Fruit fly (Drosophila melanogaster) whole organism, wandering third instar larva: ENCODE measurements around the gene CG8369.

Experiments used
- Abd-B ChIP-seq: fragments of >200 bp; optimal IDR thresholded peaks from 2 replicates; lab custom pipeline; 2017; ENCODE audit warnings: missing biosample characterization, missing genetic modification characterization
- CG32264 ChIP-seq: fragments of 200-800 bp; sonication (Bioruptor generic); optimal IDR thresholded peaks from 2 replicates; lab custom pipeline; 2016; ENCODE audit warnings: missing biosample characterization, missing genetic modification characterization
- CrebA ChIP-seq: fragments of 200-800 bp; sonication (Bioruptor generic); optimal IDR thresholded peaks from 2 replicates; lab custom pipeline; 2016; ENCODE audit warnings: missing biosample characterization, mild to moderate bottlenecking, missing genetic modification characterization, borderline replicate concordance
- Dfd ChIP-seq: fragments of >200 bp; optimal IDR thresholded peaks from 2 replicates; lab custom pipeline; 2017; ENCODE audit warnings: missing biosample characterization, missing genetic modification characterization
- GATAd ChIP-seq: sonication (Bioruptor generic); optimal IDR thresholded peaks from 2 replicates; lab custom pipeline; 2016; ENCODE audit warnings: missing biosample characterization, missing genetic modification characterization
- foxo ChIP-seq, 2 experiments: fragments of 200-800 bp; sonication (Bioruptor generic); optimal IDR thresholded peaks; 2 replicates in 1 of 2; 3 replicates in 1 of 2; lab custom pipeline; 2016 to 2017; ENCODE audit warnings: missing biosample characterization in 2 of 2, missing genetic modification characterization in 2 of 2
- fru ChIP-seq: fragments of 200-800 bp; sonication (Bioruptor generic); optimal IDR thresholded peaks from 3 replicates; lab custom pipeline; 2016; ENCODE audit warnings: missing biosample characterization, mild to moderate bottlenecking, missing genetic modification characterization
- h ChIP-seq: fragments of 200-800 bp; sonication (Bioruptor generic); optimal IDR thresholded peaks from 3 replicates; lab custom pipeline; 2016; ENCODE audit warnings: missing biosample characterization, mild to moderate bottlenecking, missing genetic modification characterization
- lola ChIP-seq: fragments of >200 bp; optimal IDR thresholded peaks from 2 replicates; lab custom pipeline; 2017; ENCODE audit warnings: missing biosample characterization, missing genetic modification characterization
- rgr ChIP-seq: fragments of 200-800 bp; sonication (Bioruptor generic); optimal IDR thresholded peaks from 3 replicates; lab custom pipeline; 2016; ENCODE audit warnings: missing biosample characterization, mild to moderate bottlenecking, missing genetic modification characterization
- sage ChIP-seq: fragments of 200-800 bp; sonication (Bioruptor generic); optimal IDR thresholded peaks from 2 replicates; lab custom pipeline; 2016; ENCODE audit warnings: missing biosample characterization, mild to moderate bottlenecking, missing genetic modification characterization
- usp ChIP-seq: fragments of >200 bp; optimal IDR thresholded peaks from 2 replicates; lab custom pipeline; 2017; ENCODE audit warnings: missing biosample characterization, missing genetic modification characterization
- woc ChIP-seq: sonication (Bioruptor generic); optimal IDR thresholded peaks from 2 replicates; lab custom pipeline; 2016; ENCODE audit warnings: missing biosample characterization, mild to moderate bottlenecking, missing genetic modification characterization

DNA sequence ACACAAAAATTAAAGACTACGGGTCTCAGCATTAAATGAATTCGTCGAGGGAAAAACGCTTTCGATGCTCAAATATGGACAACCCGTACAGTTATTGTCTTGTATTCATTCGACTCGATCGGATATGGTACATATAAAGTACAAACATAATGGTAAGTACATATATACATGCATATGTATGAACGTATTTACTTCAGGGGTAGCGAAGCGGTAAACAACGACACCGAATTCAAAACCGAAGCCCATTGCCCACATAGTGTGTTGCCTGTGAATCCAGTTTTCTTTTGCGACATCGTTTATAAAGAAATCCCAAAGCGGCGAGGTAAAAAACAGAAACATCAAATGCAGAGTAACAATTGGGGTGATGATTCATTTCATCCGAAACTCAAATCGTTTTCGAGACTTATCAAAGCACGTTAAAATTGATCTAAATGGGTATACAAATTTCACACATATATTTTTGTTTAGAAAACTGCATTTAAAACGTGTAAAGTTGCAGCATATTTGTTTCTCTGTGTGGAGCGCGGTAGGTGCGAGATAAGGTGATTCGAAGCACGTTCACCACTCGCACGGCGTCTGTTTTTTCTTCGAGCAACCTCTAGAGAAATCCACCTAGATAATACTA lies 9.4 kb upstream of the CG8369 start:
- TF ChIP-seq woc (GFP tag; lab: Kevin White, UChicago) (peak; percentile 53), CG32264 (GFP tag; lab: Kevin White, UChicago) (peak; percentile 22), GATAd (GFP tag; lab: Kevin White, UChicago) (no peak), h (GFP tag; lab: Kevin White, UChicago) (peak; percentile 65), sage (peak; percentile 12), usp (GFP tag; lab: Kevin White, UChicago) (no peak), foxo (GFP tag; optimal IDR thresholded peaks at IDR 0.05; lab: Kevin White, UChicago) (peak in 1 of 2 experiments; percentile 53), CrebA (GFP tag; lab: Kevin White, UChicago) (no peak), rgr (GFP tag; lab: Kevin White, UChicago) (peak; percentile 53), Abd-B (GFP tag; lab: Kevin White, UChicago) (no peak), Dfd (GFP tag; lab: Kevin White, UChicago) (no peak), lola (GFP tag; lab: Kevin White, UChicago) (no peak), fru (GFP tag; lab: Kevin White, UChicago) (peak; percentile 72)
